Worm (Caenorhabditis elegans) whole organism, midembryonic: ENCODE results near the gene F15D4.2.

Source experiments
- T22C8.4 ChIP-seq: fragments of 200-800 bp; sonication (Bioruptor generic); IDR thresholded peaks from 2 replicates; pipeline ENCODE4 v1.3.6; 2022; ENCODE audit warnings: missing genetic modification characterization, missing compliant biosample characterization
- cog-1 ChIP-seq: sonication (generic microtip); optimal IDR thresholded peaks from 2 replicates; lab custom pipeline; 2016; ENCODE audit warnings: missing genetic modification characterization, missing compliant biosample characterization
- flt-1 ChIP-seq: fragments of 200-800 bp; sonication (Bioruptor generic); IDR thresholded peaks from 2 replicates; pipeline ENCODE4 v1.3.6; 2022; ENCODE audit warnings: missing genetic modification characterization, missing compliant biosample characterization
- klf-2 ChIP-seq: fragments of 200-800 bp; sonication (Bioruptor generic); conservative IDR thresholded peaks from 2 replicates; pipeline ENCODE4 v1.3.6; 2022; ENCODE audit warnings: missing genetic modification reagents, missing genetic modification characterization, missing compliant biosample characterization
- med-1 ChIP-seq: sonication (generic microtip); optimal IDR thresholded peaks from 2 replicates; lab custom pipeline; 2017; ENCODE audit warnings: missing genetic modification characterization, mild to moderate bottlenecking, missing compliant biosample characterization, antibody characterized with exemption, missing genetic modification reagents; ENCODE audit not compliant: insufficient read depth
- ref-1 ChIP-seq: fragments of 200-800 bp; sonication (Bioruptor generic); conservative IDR thresholded peaks from 2 replicates; pipeline ENCODE4 v1.3.6; 2022; ENCODE audit warnings: missing genetic modification reagents, missing genetic modification characterization, missing compliant biosample characterization
- tab-1 ChIP-seq: fragments of 200-800 bp; sonication (Bioruptor generic); IDR thresholded peaks from 2 replicates; pipeline ENCODE4 v1.3.6; 2022; ENCODE audit warnings: missing genetic modification characterization, missing compliant biosample characterization
- ztf-23 ChIP-seq: fragments of 200-800 bp; sonication (Bioruptor generic); IDR thresholded peaks from 2 replicates; pipeline ENCODE4 v1.3.6; 2022; ENCODE audit warnings: missing genetic modification reagents, missing genetic modification characterization, missing compliant biosample characterization
- ztf-29 ChIP-seq: fragments of 200-800 bp; sonication (Bioruptor generic); IDR thresholded peaks from 2 replicates; pipeline ENCODE4 v1.3.6; 2022; ENCODE audit warnings: missing genetic modification reagents, missing genetic modification characterization, missing compliant biosample characterization

- TF ChIP-seq med-1: no peak
- TF ChIP-seq cog-1 (tag; lab: Kevin White, UChicago): no peak
- no peak for TF ChIP-seq flt-1 (GFP tag; lab: Robert Waterston, UW)
- TF ChIP-seq tab-1 (GFP tag; lab: Robert Waterston, UW): no peak
- TF ChIP-seq ztf-23 (GFP tag; lab: Robert Waterston, UW): no peak
- TF ChIP-seq T22C8.4 (GFP tag; lab: Robert Waterston, UW): no peak
- TF ChIP-seq klf-2: no peak
- no peak for TF ChIP-seq ztf-29 (GFP tag; lab: Robert Waterston, UW)
- no peak for TF ChIP-seq ref-1 (GFP tag; lab: Robert Waterston, UW)
These were observed 3.5 kb downstream of the F15D4.2 start for ce11 chrII:13219373-13219772.
